Worm (Caenorhabditis elegans): ENCODE measurements around the gene efl-3.

DNA sequence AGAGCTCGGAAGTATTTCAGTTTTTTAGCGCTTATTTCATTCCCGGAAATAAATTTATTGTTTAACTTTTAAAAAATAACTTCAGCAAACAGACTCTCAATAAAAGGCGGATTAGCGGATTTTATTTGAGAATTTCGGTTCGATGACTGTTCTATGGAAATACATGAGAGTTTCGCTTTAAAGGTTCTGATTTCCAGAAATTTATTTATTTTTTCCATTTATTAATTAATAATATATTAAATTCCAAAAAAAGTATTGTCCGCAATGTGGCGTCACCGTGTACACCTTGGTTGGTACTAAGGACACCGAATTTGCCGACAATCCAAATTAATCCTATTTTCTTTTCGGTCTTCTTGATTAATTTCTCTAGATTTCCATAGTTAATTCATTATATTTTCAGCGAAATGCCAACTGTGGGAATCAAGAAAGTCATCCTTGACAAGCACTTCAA is 52.0 kb downstream of the efl-3 start, which contains the start of gene fars-3:
- TF ChIP-seq lim-6 (tag; optimal IDR thresholded peaks at IDR 0.05) (no peak), pha-4 (tag; optimal IDR thresholded peaks at IDR 0.05) (no peak), F13H6.1 (tag; optimal IDR thresholded peaks at IDR 0.05) (no peak), sdc-2 (tag; optimal IDR thresholded peaks at IDR 0.05) (no peak), hlh-6 (tag; optimal IDR thresholded peaks at IDR 0.05) (no peak), nfya-1 (tag; optimal IDR thresholded peaks at IDR 0.05) (no peak)
